Fruit fly (Drosophila melanogaster): ENCODE measurements around the gene zye.

The zye gene

dm6 chr3L:20447337-20447736 is 33.9 kb downstream of the zye start:
- no peak for TF ChIP-seq CG11617 (GFP tag; optimal IDR thresholded peaks at IDR 0.05)
- TF ChIP-seq CG5204 (GFP tag; optimal IDR thresholded peaks at IDR 0.05): no peak
- no peak for TF ChIP-seq CG12768 (GFP tag; optimal IDR thresholded peaks at IDR 0.05)
- TF ChIP-seq tj (GFP tag; optimal IDR thresholded peaks at IDR 0.05): no peak
- no peak for TF ChIP-seq Crg-1 (GFP tag; optimal IDR thresholded peaks at IDR 0.05)
- TF ChIP-seq toe (GFP tag; optimal IDR thresholded peaks at IDR 0.05): no peak
- no peak for TF ChIP-seq Clk (GFP tag; optimal IDR thresholded peaks at IDR 0.05)
- TF ChIP-seq Hr96 (GFP tag; optimal IDR thresholded peaks at IDR 0.05): no peak
- no peak for TF ChIP-seq cnc (optimal IDR thresholded peaks at IDR 0.05)
- TF ChIP-seq kay (GFP tag; ENCODE audit: borderline replicate concordance): no peak
- TF ChIP-seq ovo (GFP tag; optimal IDR thresholded peaks at IDR 0.05): no peak
- no peak for TF ChIP-seq Mnt (GFP tag; optimal IDR thresholded peaks at IDR 0.05)
- TF ChIP-seq CG33017 (tag; optimal IDR thresholded peaks at IDR 0.05): no peak
- no peak for TF ChIP-seq CG14711 (tag; optimal IDR thresholded peaks at IDR 0.05)
- no peak for TF ChIP-seq CG7045 (GFP tag; optimal IDR thresholded peaks at IDR 0.05)
- TF ChIP-seq pad (GFP tag; optimal IDR thresholded peaks at IDR 0.05): no peak

- TF ChIP-seq bab1 (GFP tag; optimal IDR thresholded peaks at IDR 0.05): no peak
- TF ChIP-seq CG1620 (GFP tag; optimal IDR thresholded peaks at IDR 0.05): no peak
- TF ChIP-seq CG7101 (tag; optimal IDR thresholded peaks at IDR 0.05): peak; percentile 35
- no peak for TF ChIP-seq cnc (optimal IDR thresholded peaks at IDR 0.05)
- TF ChIP-seq CG7045 (GFP tag; optimal IDR thresholded peaks at IDR 0.05): no peak
- TF ChIP-seq Mnt (GFP tag; optimal IDR thresholded peaks at IDR 0.05): no peak
- peak; percentile 17 for TF ChIP-seq CG14711 (tag; optimal IDR thresholded peaks at IDR 0.05)
- TF ChIP-seq toe (GFP tag; optimal IDR thresholded peaks at IDR 0.05): no peak
- TF ChIP-seq Clk (GFP tag; optimal IDR thresholded peaks at IDR 0.05): no peak
- no peak for TF ChIP-seq ovo (GFP tag; optimal IDR thresholded peaks at IDR 0.05)
- no peak for TF ChIP-seq tj (GFP tag; optimal IDR thresholded peaks at IDR 0.05)
- TF ChIP-seq cic (GFP tag; optimal IDR thresholded peaks at IDR 0.05): no peak
- TF ChIP-seq kay (GFP tag; ENCODE audit: borderline replicate concordance): no peak
- peak; percentile 4 for TF ChIP-seq CG11617 (GFP tag; optimal IDR thresholded peaks at IDR 0.05)
- no peak for TF ChIP-seq CG5204 (GFP tag; optimal IDR thresholded peaks at IDR 0.05)
- no peak for TF ChIP-seq CG33017 (tag; optimal IDR thresholded peaks at IDR 0.05)
- peak; percentile 4 for TF ChIP-seq CG12768 (GFP tag; optimal IDR thresholded peaks at IDR 0.05)
- no peak for TF ChIP-seq Crg-1 (GFP tag; optimal IDR thresholded peaks at IDR 0.05)
- TF ChIP-seq pad (GFP tag; optimal IDR thresholded peaks at IDR 0.05): no peak
- TF ChIP-seq Hr96 (GFP tag; optimal IDR thresholded peaks at IDR 0.05): no peak
These were observed 34.6 kb downstream of the zye start for dm6 chr3L:20447957-20448356.

- TF ChIP-seq kay (GFP tag; ENCODE audit: borderline replicate concordance) (no peak), ovo (GFP tag; optimal IDR thresholded peaks at IDR 0.05) (no peak), tj (GFP tag; optimal IDR thresholded peaks at IDR 0.05) (no peak), bab1 (GFP tag; optimal IDR thresholded peaks at IDR 0.05) (no peak), Hr96 (GFP tag; optimal IDR thresholded peaks at IDR 0.05) (no peak), CG1620 (GFP tag; optimal IDR thresholded peaks at IDR 0.05) (no peak), Clk (GFP tag; optimal IDR thresholded peaks at IDR 0.05) (no peak), CG11617 (GFP tag; optimal IDR thresholded peaks at IDR 0.05) (no peak), pad (GFP tag; optimal IDR thresholded peaks at IDR 0.05) (no peak), CG12768 (GFP tag; optimal IDR thresholded peaks at IDR 0.05) (no peak), cic (GFP tag; optimal IDR thresholded peaks at IDR 0.05) (no peak), CG33017 (tag; optimal IDR thresholded peaks at IDR 0.05) (no peak), CG7101 (tag; optimal IDR thresholded peaks at IDR 0.05) (no peak), CG14711 (tag; optimal IDR thresholded peaks at IDR 0.05) (no peak), Crg-1 (GFP tag; optimal IDR thresholded peaks at IDR 0.05) (no peak), cnc (optimal IDR thresholded peaks at IDR 0.05) (no peak), CG7045 (GFP tag; optimal IDR thresholded peaks at IDR 0.05) (no peak), Mnt (GFP tag; optimal IDR thresholded peaks at IDR 0.05) (no peak)
These were observed 35.4 kb downstream of the zye start for dm6 chr3L:20448773-20449172.

dm6 chr3L:20452813-20453682 is 39.6 kb downstream of the zye start, which contains the start of gene CG5199:
Gene CG5199 (minus strand): TSS chr3L:20452864.
- peak; percentile 72 for TF ChIP-seq CG11617 (GFP tag; optimal IDR thresholded peaks at IDR 0.05)
- no peak for TF ChIP-seq cic (GFP tag; optimal IDR thresholded peaks at IDR 0.05)
- TF ChIP-seq cnc (optimal IDR thresholded peaks at IDR 0.05): no peak
- peak; percentile 55 for TF ChIP-seq CG7045 (GFP tag; optimal IDR thresholded peaks at IDR 0.05)
- no peak for TF ChIP-seq Clk (GFP tag; optimal IDR thresholded peaks at IDR 0.05)
- no peak for TF ChIP-seq CG1620 (GFP tag; optimal IDR thresholded peaks at IDR 0.05)
- TF ChIP-seq Hr96 (GFP tag; optimal IDR thresholded peaks at IDR 0.05): no peak
- peak; percentile 49 for TF ChIP-seq pad (GFP tag; optimal IDR thresholded peaks at IDR 0.05)
- TF ChIP-seq CG5204 (GFP tag; optimal IDR thresholded peaks at IDR 0.05): peak; percentile 26
- no peak for TF ChIP-seq kay (GFP tag; ENCODE audit: borderline replicate concordance)
- peak; percentile 34 for TF ChIP-seq ovo (GFP tag; optimal IDR thresholded peaks at IDR 0.05)
- no peak for TF ChIP-seq bab1 (GFP tag; optimal IDR thresholded peaks at IDR 0.05)
- TF ChIP-seq Mnt (GFP tag; optimal IDR thresholded peaks at IDR 0.05): peak; percentile 83
- peak; percentile 53 for TF ChIP-seq toe (GFP tag; optimal IDR thresholded peaks at IDR 0.05)
- peak; percentile 13 for TF ChIP-seq CG33017 (tag; optimal IDR thresholded peaks at IDR 0.05)
- peak; percentile 28 for TF ChIP-seq tj (GFP tag; optimal IDR thresholded peaks at IDR 0.05)
- peak; percentile 56 for TF ChIP-seq CG12768 (GFP tag; optimal IDR thresholded peaks at IDR 0.05)
- peak; percentile 60 for TF ChIP-seq CG14711 (tag; optimal IDR thresholded peaks at IDR 0.05)
- peak; percentile 71 for TF ChIP-seq CG7101 (tag; optimal IDR thresholded peaks at IDR 0.05)
- peak; percentile 14 for TF ChIP-seq Crg-1 (GFP tag; optimal IDR thresholded peaks at IDR 0.05)

dm6 chr3L:20460383-20460782 is 47.0 kb downstream of the zye start, which contains the start of gene mag:
Gene mag (plus strand): TSS chr3L:20460683.
- TF ChIP-seq CG5204 (GFP tag; optimal IDR thresholded peaks at IDR 0.05) (no peak), kay (GFP tag; ENCODE audit: borderline replicate concordance) (no peak), CG7045 (GFP tag; optimal IDR thresholded peaks at IDR 0.05) (no peak), CG12768 (GFP tag; optimal IDR thresholded peaks at IDR 0.05) (no peak), CG14711 (tag; optimal IDR thresholded peaks at IDR 0.05) (no peak), tj (GFP tag; optimal IDR thresholded peaks at IDR 0.05) (no peak), pad (GFP tag; optimal IDR thresholded peaks at IDR 0.05) (no peak), Clk (GFP tag; optimal IDR thresholded peaks at IDR 0.05) (no peak), cnc (optimal IDR thresholded peaks at IDR 0.05) (no peak), Mnt (GFP tag; optimal IDR thresholded peaks at IDR 0.05) (no peak)

Data from whole organism, adult.